Worm (Caenorhabditis elegans) whole organism, early embryonic: ENCODE results near the gene C49G7.10.

Experiments used
- F13C5.2 ChIP-seq: sonication (generic microtip); optimal IDR thresholded peaks from 2 replicates; lab custom pipeline; 2017; ENCODE audit warnings: mild to moderate bottlenecking, missing genetic modification characterization, inconsistent platforms, missing compliant biosample characterization
- aly-1 ChIP-seq: sonication (generic microtip); optimal IDR thresholded peaks from 2 replicates; lab custom pipeline; 2016; ENCODE audit warnings: missing genetic modification characterization, missing compliant biosample characterization
- ama-1 ChIP-seq: fragments of 150-350 bp; optimal IDR thresholded peaks from 2 replicates; lab custom pipeline; 2014
- hmg-4 ChIP-seq: fragments of 200-800 bp; sonication (Bioruptor generic); optimal IDR thresholded peaks from 2 replicates; lab custom pipeline; 2018; ENCODE audit warnings: mild to moderate bottlenecking, missing genetic modification characterization, missing compliant biosample characterization
- hnd-1 ChIP-seq: sonication (generic microtip); optimal IDR thresholded peaks from 2 replicates; lab custom pipeline; 2016; ENCODE audit warnings: missing genetic modification characterization, missing compliant biosample characterization
- pes-1 ChIP-seq: fragments of 200-800 bp; sonication (Bioruptor generic); IDR thresholded peaks from 2 replicates; pipeline ENCODE4 v1.3.6; 2022; ENCODE audit warnings: missing genetic modification reagents, missing genetic modification characterization, missing compliant biosample characterization
- sea-1 ChIP-seq: fragments of 200-800 bp; sonication (Bioruptor generic); conservative IDR thresholded peaks from 2 replicates; pipeline ENCODE4 v1.3.6; 2022; ENCODE audit warnings: missing genetic modification characterization, missing compliant biosample characterization
- tbx-37 ChIP-seq: fragments of 200-800 bp; sonication (Bioruptor generic); conservative IDR thresholded peaks from 2 replicates; pipeline ENCODE4 v1.3.6; 2022; ENCODE audit warnings: missing genetic modification reagents, missing genetic modification characterization, missing compliant biosample characterization

DNA sequence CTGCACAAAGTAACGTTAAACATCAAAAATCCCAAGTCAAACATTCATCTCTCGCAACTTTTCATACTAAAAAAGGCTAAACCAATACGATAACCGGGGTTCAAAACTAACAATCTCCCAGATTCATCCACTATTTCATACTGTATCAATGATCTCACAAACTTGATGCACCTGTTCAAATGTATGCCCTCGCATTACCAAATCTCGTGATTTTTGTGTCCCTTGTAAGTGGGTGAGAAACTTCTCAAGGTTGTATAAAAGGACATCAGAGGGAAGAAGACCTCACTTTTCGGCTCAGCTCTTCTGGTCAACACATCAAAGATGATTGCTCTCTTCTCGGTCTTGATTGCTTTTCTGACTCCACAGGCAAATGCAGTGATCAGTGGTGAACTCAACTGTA is 1.8 kb upstream of the C49G7.10 start, which contains the start of gene phat-3:
- TF ChIP-seq ama-1 (lab: Kevin White, UChicago) (no peak), hnd-1 (tag; lab: Kevin White, UChicago) (no peak), pes-1 (GFP tag; lab: Robert Waterston, UW) (no peak), hmg-4 (GFP tag; lab: Kevin White, UChicago) (no peak), F13C5.2 (tag; lab: Kevin White, UChicago) (no peak), tbx-37 (no peak), sea-1 (GFP tag; lab: Robert Waterston, UW) (no peak), aly-1 (tag; lab: Kevin White, UChicago) (no peak)
